Fruit fly (Drosophila melanogaster): ENCODE results near the gene CG9692.
A peak's percentile ranks its signal among the peaks of the same experiment; 100 is the strongest.

The CG9692 gene

dm6 chr3L:16697069-16697468, 7.7 kb upstream of the CG9692 start (continued):
- no peak for TF ChIP-seq br (optimal IDR thresholded peaks at IDR 0.05)
- TF ChIP-seq lbe (GFP tag; optimal IDR thresholded peaks at IDR 0.05): no peak
- peak; percentile 44 for TF ChIP-seq CG32772 (GFP tag; IDR thresholded peaks at IDR 0.05)
- no peak for TF ChIP-seq Abd-B (GFP tag; optimal IDR thresholded peaks at IDR 0.05)
- no peak for TF ChIP-seq maf-S (GFP tag; optimal IDR thresholded peaks at IDR 0.05)
- no peak for TF ChIP-seq CG6254 (GFP tag; optimal IDR thresholded peaks at IDR 0.05)
- TF ChIP-seq pnt (GFP tag; optimal IDR thresholded peaks at IDR 0.05): no peak
- TF ChIP-seq ham (GFP tag; IDR thresholded peaks at IDR 0.05): no peak
- TF ChIP-seq CG7786 (GFP tag; optimal IDR thresholded peaks at IDR 0.05): no peak
- TF ChIP-seq CG17186 (GFP tag; optimal IDR thresholded peaks at IDR 0.05): no peak
- TF ChIP-seq Ada2b (GFP tag; IDR thresholded peaks at IDR 0.05): peak; percentile 32; the same call in 1 of the 2 replicates
- no peak for TF ChIP-seq CG12744 (GFP tag; optimal IDR thresholded peaks at IDR 0.05)
- no peak for TF ChIP-seq bowl (GFP tag; IDR thresholded peaks at IDR 0.05)
- no peak for TF ChIP-seq CG32767 (GFP tag; IDR thresholded peaks at IDR 0.05)
- no peak for TF ChIP-seq nau (GFP tag; optimal IDR thresholded peaks at IDR 0.05)
- TF ChIP-seq fd102C (GFP tag; optimal IDR thresholded peaks at IDR 0.05): no peak
- peak; percentile 46; the same call in 1 of the 2 replicates for TF ChIP-seq esg (GFP tag; conservative IDR thresholded peaks at IDR 0.05)
- no peak for TF ChIP-seq pita (GFP tag; optimal IDR thresholded peaks at IDR 0.05)
- TF ChIP-seq pb (GFP tag; optimal IDR thresholded peaks at IDR 0.05): no peak
- TF ChIP-seq CG5180 (GFP tag; optimal IDR thresholded peaks at IDR 0.05): no peak
- TF ChIP-seq CkIIα-i1 (GFP tag; IDR thresholded peaks at IDR 0.05): no peak
- TF ChIP-seq CG18011 (GFP tag; optimal IDR thresholded peaks at IDR 0.05): no peak
- TF ChIP-seq NFAT (GFP tag; IDR thresholded peaks at IDR 0.05): no peak
- TF ChIP-seq trh (GFP tag; optimal IDR thresholded peaks at IDR 0.05): no peak
- TF ChIP-seq CG2129 (GFP tag; IDR thresholded peaks at IDR 0.05; ENCODE audit: partially characterized antibody): no peak
- TF ChIP-seq B-H1 (GFP tag; IDR thresholded peaks at IDR 0.05): 0 out of 3 replicates have a peak, but pooled peaks have one; percentile 28
- no peak for TF ChIP-seq B-H2 (GFP tag; optimal IDR thresholded peaks at IDR 0.05)
- no peak for TF ChIP-seq CG18599 (GFP tag; optimal IDR thresholded peaks at IDR 0.05)
- no peak for TF ChIP-seq gcm (GFP tag; optimal IDR thresholded peaks at IDR 0.05)
- TF ChIP-seq NC2α (GFP tag; optimal IDR thresholded peaks at IDR 0.05): no peak
- TF ChIP-seq Hr3 (GFP tag; optimal IDR thresholded peaks at IDR 0.05): peak; percentile 17
- no peak for TF ChIP-seq CG16779 (GFP tag; IDR thresholded peaks at IDR 0.05)
- TF ChIP-seq Doc2 (GFP tag; IDR thresholded peaks at IDR 0.05): no peak
- TF ChIP-seq zfh1 (GFP tag; IDR thresholded peaks at IDR 0.05): peak; percentile 43; the same call in 1 of the 3 replicates
- peak; percentile 31 for TF ChIP-seq fd3F (GFP tag; optimal IDR thresholded peaks at IDR 0.05)
- no peak for TF ChIP-seq Doc3 (GFP tag; IDR thresholded peaks at IDR 0.05; ENCODE audit: partially characterized antibody)
- TF ChIP-seq CG2202 (tag; optimal IDR thresholded peaks at IDR 0.05): no peak
- TF ChIP-seq Atf-2 (GFP tag; optimal IDR thresholded peaks at IDR 0.05): no peak
- TF ChIP-seq sens (GFP tag): no peak
- no peak for TF ChIP-seq Mad (GFP tag; optimal IDR thresholded peaks at IDR 0.05)
- no peak for TF ChIP-seq zf30C (GFP tag; optimal IDR thresholded peaks at IDR 0.05)
- peak; percentile 65 for TF ChIP-seq CG15269 (tag; optimal IDR thresholded peaks at IDR 0.05)
- TF ChIP-seq CG3065 (GFP tag; optimal IDR thresholded peaks at IDR 0.05): no peak
- TF ChIP-seq oc (tag; optimal IDR thresholded peaks at IDR 0.05): no peak
- TF ChIP-seq ATbp (GFP tag; optimal IDR thresholded peaks at IDR 0.05): no peak
- TF ChIP-seq toy (GFP tag; IDR thresholded peaks at IDR 0.05): no peak
- TF ChIP-seq Med (GFP tag): no peak
- no peak for TF ChIP-seq CG14667 (GFP tag; IDR thresholded peaks at IDR 0.05)
- TF ChIP-seq Asciz (GFP tag; optimal IDR thresholded peaks at IDR 0.05): peak; percentile 1
- TF ChIP-seq CG13624 (GFP tag; optimal IDR thresholded peaks at IDR 0.05): no peak
- TF ChIP-seq mirr (GFP tag; optimal IDR thresholded peaks at IDR 0.05): no peak
- peak; percentile 58 for TF ChIP-seq Drgx (GFP tag; IDR thresholded peaks at IDR 0.05)

Measured in whole organism, embryonic.